Fruit fly (Drosophila melanogaster) whole organism, embryonic: ENCODE data around the gene Eig71Ei.

ENCODE experiments used
- CG11695 ChIP-seq: fragments of 200-800 bp; sonication (Bioruptor generic); IDR thresholded peaks from 3 replicates; pipeline ENCODE4 v1.3.6; 2022; ENCODE audit warnings: missing biosample characterization, missing genetic modification characterization
- CG12659 ChIP-seq: fragments of 200-800 bp; sonication (Bioruptor generic); optimal IDR thresholded peaks from 3 replicates; lab custom pipeline; 2017; ENCODE audit warnings: mild to moderate bottlenecking, missing biosample characterization, missing genetic modification reagents, missing genetic modification characterization
- CG13287 ChIP-seq: fragments of 200-800 bp; sonication (Bioruptor generic); IDR thresholded peaks from 2 replicates; pipeline ENCODE4 v1.3.6; 2022; ENCODE audit warnings: missing biosample characterization, missing genetic modification characterization; ENCODE audit not compliant: partially characterized antibody
- CG13775 ChIP-seq: fragments of 200-800 bp; sonication (Bioruptor generic); optimal IDR thresholded peaks from 3 replicates; lab custom pipeline; 2017; ENCODE audit warnings: missing biosample characterization, mild to moderate bottlenecking, missing genetic modification characterization
- CG14441 ChIP-seq: fragments of 200-800 bp; sonication (Bioruptor generic); IDR thresholded peaks from 2 replicates; pipeline ENCODE4 v1.3.6; 2022; ENCODE audit warnings: missing biosample characterization, missing genetic modification characterization
- CG16813 ChIP-seq: fragments of 200-800 bp; sonication (Bioruptor generic); IDR thresholded peaks from 3 replicates; pipeline ENCODE4 v1.3.6; 2022; ENCODE audit warnings: missing biosample characterization, missing genetic modification characterization; ENCODE audit not compliant: partially characterized antibody
- CG17359 ChIP-seq: fragments of 200-800 bp; sonication (Bioruptor generic); optimal IDR thresholded peaks from 3 replicates; lab custom pipeline; 2018; ENCODE audit warnings: missing biosample characterization, mild to moderate bottlenecking, missing genetic modification characterization, moderate library complexity
- CG17568 ChIP-seq: fragments of 200-800 bp; sonication (Bioruptor generic); optimal IDR thresholded peaks from 2 replicates; lab custom pipeline; 2018; ENCODE audit warnings: missing biosample characterization, mild to moderate bottlenecking, missing genetic modification characterization, moderate library complexity
- CG18011 ChIP-seq: fragments of 200-800 bp; sonication (Bioruptor generic); optimal IDR thresholded peaks from 2 replicates; lab custom pipeline; 2017; ENCODE audit warnings: missing biosample characterization, missing genetic modification characterization, mild to moderate bottlenecking, moderate library complexity, missing genotype
- CG2116 ChIP-seq: fragments of 200-800 bp; sonication (Bioruptor generic); optimal IDR thresholded peaks from 3 replicates; lab custom pipeline; 2018; ENCODE audit warnings: missing biosample characterization, mild to moderate bottlenecking, missing genetic modification characterization
- CG6765 ChIP-seq: fragments of 200-800 bp; sonication (Bioruptor generic); optimal IDR thresholded peaks from 3 replicates; lab custom pipeline; 2017; ENCODE audit warnings: missing biosample characterization, mild to moderate bottlenecking, missing genetic modification characterization
- CG6791 ChIP-seq: fragments of 200-800 bp; sonication (Bioruptor generic); IDR thresholded peaks from 3 replicates; pipeline ENCODE4 v1.3.6; 2022; ENCODE audit warnings: missing biosample characterization, missing genetic modification characterization; ENCODE audit not compliant: partially characterized antibody
- CG6813 ChIP-seq: fragments of 200-800 bp; sonication (Bioruptor generic); optimal IDR thresholded peaks from 2 replicates; lab custom pipeline; 2017; ENCODE audit warnings: missing biosample characterization, missing genetic modification characterization, mild to moderate bottlenecking, moderate library complexity, missing genetic modification reagents
- CG7745 ChIP-seq: fragments of 200-800 bp; sonication (Bioruptor generic); optimal IDR thresholded peaks from 2 replicates; lab custom pipeline; 2018; ENCODE audit warnings: missing biosample characterization, mild to moderate bottlenecking, missing genetic modification characterization, moderate library complexity
- CG7987 ChIP-seq: fragments of 200-800 bp; sonication (Bioruptor generic); optimal IDR thresholded peaks from 2 replicates; lab custom pipeline; 2018; ENCODE audit warnings: missing biosample characterization, mild to moderate bottlenecking, missing genetic modification characterization, moderate library complexity
- Chrac-16 ChIP-seq: fragments of 200-800 bp; sonication (Bioruptor generic); optimal IDR thresholded peaks from 3 replicates; lab custom pipeline; 2016; ENCODE audit warnings: missing biosample characterization, missing genetic modification characterization
- Dp ChIP-seq: fragments of 200-800 bp; sonication (Bioruptor generic); optimal IDR thresholded peaks from 2 replicates; lab custom pipeline; 2018; ENCODE audit warnings: missing biosample characterization, mild to moderate bottlenecking, missing genetic modification characterization, moderate library complexity
- Fer1 ChIP-seq: fragments of 200-800 bp; sonication (Bioruptor generic); optimal IDR thresholded peaks from 2 replicates; lab custom pipeline; 2017; ENCODE audit warnings: missing biosample characterization, mild to moderate bottlenecking, missing genetic modification characterization
- Opbp ChIP-seq: fragments of 200-800 bp; sonication (Bioruptor generic); IDR thresholded peaks from 3 replicates; pipeline ENCODE4 v1.3.6; 2022; ENCODE audit warnings: missing biosample characterization, missing genetic modification characterization; ENCODE audit not compliant: partially characterized antibody
- PHDP ChIP-seq: fragments of 200-800 bp; sonication (Bioruptor generic); optimal IDR thresholded peaks from 3 replicates; lab custom pipeline; 2018; ENCODE audit warnings: missing biosample characterization, mild to moderate bottlenecking, missing genetic modification characterization, moderate library complexity
- Ravus ChIP-seq: fragments of 200-800 bp; sonication (Bioruptor generic); IDR thresholded peaks from 2 replicates; pipeline ENCODE4 v1.3.6; 2022; ENCODE audit warnings: missing biosample characterization, missing genetic modification characterization
- Rfx ChIP-seq: fragments of 200-800 bp; sonication (Bioruptor generic); IDR thresholded peaks from 2 replicates; pipeline ENCODE4 v1.3.6; 2022; ENCODE audit warnings: missing biosample characterization, missing genetic modification characterization
- Scr ChIP-seq: fragments of 200-800 bp; sonication (Bioruptor generic); IDR thresholded peaks from 2 replicates; pipeline ENCODE4 v1.3.6; 2022; ENCODE audit warnings: missing biosample characterization, missing genetic modification characterization; ENCODE audit not compliant: partially characterized antibody
- Sin3A ChIP-seq: fragments of >200 bp; optimal IDR thresholded peaks from 2 replicates; lab custom pipeline; 2018
- Sry-δ ChIP-seq: fragments of 200-800 bp; sonication (Bioruptor generic); optimal IDR thresholded peaks from 2 replicates; lab custom pipeline; 2016; ENCODE audit warnings: missing biosample characterization, missing genetic modification characterization
- TFAM ChIP-seq: fragments of 200-800 bp; sonication (Bioruptor generic); optimal IDR thresholded peaks from 2 replicates; lab custom pipeline; 2017; ENCODE audit warnings: missing biosample characterization, missing genetic modification characterization, inconsistent platforms
- amos ChIP-seq: fragments of 200-800 bp; sonication (Bioruptor generic); IDR thresholded peaks from 2 replicates; pipeline ENCODE4 v1.3.6; 2022; ENCODE audit warnings: missing biosample characterization, missing genetic modification characterization; ENCODE audit not compliant: partially characterized antibody
- bcd ChIP-seq: fragments of 200-800 bp; sonication (Bioruptor generic); optimal IDR thresholded peaks from 2 replicates; lab custom pipeline; 2017; ENCODE audit warnings: missing biosample characterization, mild to moderate bottlenecking, missing genetic modification characterization
- cad ChIP-seq: fragments of >200 bp; optimal IDR thresholded peaks from 2 replicates; lab custom pipeline; 2017; ENCODE audit warnings: missing biosample characterization, missing genetic modification characterization
- crc ChIP-seq: fragments of 200-800 bp; sonication (Bioruptor generic); optimal IDR thresholded peaks from 2 replicates; lab custom pipeline; 2016; ENCODE audit warnings: missing biosample characterization, missing genetic modification characterization
- emc ChIP-seq: fragments of 200-800 bp; sonication (Bioruptor generic); optimal IDR thresholded peaks from 2 replicates; lab custom pipeline; 2016; ENCODE audit warnings: missing biosample characterization, missing genetic modification characterization
- gcm ChIP-seq: fragments of 200-800 bp; sonication (Bioruptor generic); optimal IDR thresholded peaks from 2 replicates; lab custom pipeline; 2019; ENCODE audit warnings: missing biosample characterization, mild to moderate bottlenecking, missing genetic modification characterization, moderate library complexity
- hkb ChIP-seq, 2 experiments: fragments of 200-800 bp in 1 of 2; fragments of >200 bp in 1 of 2; sonication (Bioruptor generic) in 1 of 2; IDR thresholded peaks in 1 of 2; optimal IDR thresholded peaks in 1 of 2; 2 replicates each; pipeline versions ENCODE4 v1.3.6 to Lab custom; 2017 to 2022; ENCODE audit warnings: missing biosample characterization in 1 of 2, missing genetic modification characterization in 1 of 2
- hth ChIP-seq: fragments of >200 bp; optimal IDR thresholded peaks from 2 replicates; lab custom pipeline; 2017; ENCODE audit warnings: inconsistent platforms
- mirr ChIP-seq: fragments of 200-800 bp; sonication (Bioruptor generic); optimal IDR thresholded peaks from 3 replicates; lab custom pipeline; 2018; ENCODE audit warnings: missing biosample characterization, mild to moderate bottlenecking, missing genetic modification characterization
- odd ChIP-seq: fragments of 200-800 bp; sonication (Bioruptor generic); optimal IDR thresholded peaks from 2 replicates; lab custom pipeline; 2017; ENCODE audit warnings: missing biosample characterization, mild to moderate bottlenecking, missing genetic modification characterization
- pita ChIP-seq: fragments of 200-800 bp; sonication (Bioruptor generic); optimal IDR thresholded peaks from 2 replicates; lab custom pipeline; 2017; ENCODE audit warnings: missing biosample characterization, mild to moderate bottlenecking, missing genetic modification characterization
- pros ChIP-seq: fragments of 200-800 bp; sonication (Bioruptor generic); optimal IDR thresholded peaks from 3 replicates; lab custom pipeline; 2019; ENCODE audit warnings: missing biosample characterization, mild to moderate bottlenecking, missing genetic modification characterization, moderate library complexity
- pzg ChIP-seq: fragments of 200-800 bp; sonication (Bioruptor generic); optimal IDR thresholded peaks from 3 replicates; lab custom pipeline; 2018; ENCODE audit warnings: missing biosample characterization, mild to moderate bottlenecking, missing genetic modification characterization, moderate library complexity
- ranshi ChIP-seq: fragments of 200-800 bp; sonication (Bioruptor generic); IDR thresholded peaks from 2 replicates; pipeline ENCODE4 v1.3.6; 2022; ENCODE audit warnings: missing biosample characterization, missing genetic modification characterization
- sens ChIP-seq: fragments of 200-800 bp; sonication (Bioruptor generic); peaks from one replicate; lab custom pipeline; 2016; ENCODE audit warnings: missing biosample characterization, missing genetic modification characterization
- sna ChIP-seq: fragments of 200-800 bp; sonication (Bioruptor generic); IDR thresholded peaks from 2 replicates; pipeline ENCODE4 v1.3.6; 2022; ENCODE audit warnings: missing biosample characterization, missing genetic modification characterization; ENCODE audit not compliant: partially characterized antibody
- so ChIP-seq: fragments of 200-800 bp; sonication (Bioruptor generic); IDR thresholded peaks from 3 replicates; pipeline ENCODE4 v1.3.6; 2022; ENCODE audit warnings: missing biosample characterization, missing genetic modification characterization
- ttk ChIP-seq: fragments of 200-800 bp; sonication (Bioruptor generic); IDR thresholded peaks from 2 replicates; pipeline ENCODE4 v2.1.2; 2022; ENCODE audit warnings: missing biosample characterization, missing genetic modification characterization
- vnd ChIP-seq: fragments of 200-800 bp; sonication (Bioruptor generic); IDR thresholded peaks from 3 replicates; pipeline ENCODE4 v1.3.6; 2022; ENCODE audit warnings: missing biosample characterization, missing genetic modification characterization; ENCODE audit not compliant: partially characterized antibody
- z ChIP-seq: fragments of 200-800 bp; sonication (Bioruptor generic); IDR thresholded peaks from 3 replicates; pipeline ENCODE4 v1.3.6; 2022; ENCODE audit warnings: missing biosample characterization, missing genetic modification characterization
- zen ChIP-seq: fragments of 200-800 bp; sonication (Bioruptor generic); optimal IDR thresholded peaks from 3 replicates; lab custom pipeline; 2018; ENCODE audit warnings: missing biosample characterization, mild to moderate bottlenecking, missing genetic modification characterization, moderate library complexity
- zen2 ChIP-seq: fragments of 200-800 bp; sonication (Bioruptor generic); IDR thresholded peaks from 3 replicates; pipeline ENCODE4 v1.3.6; 2022; ENCODE audit warnings: missing biosample characterization, missing genetic modification characterization; ENCODE audit not compliant: partially characterized antibody

Gene Eig71Ei

dm6 chr3L:15659341-15659740 is at the start of gene Eig71Ei, which contains the start of gene Eig71Eh:
Gene Eig71Ei (plus strand): TSS chr3L:15659707.
Gene Eig71Eh (minus strand): TSS chr3L:15659441.
- TF ChIP-seq Sin3A (no peak), gcm (GFP tag; lab: Kevin White, UChicago) (no peak), ranshi (GFP tag; lab: Robert Waterston, UW) (no peak), CG12659 (GFP tag; lab: Kevin White, UChicago) (no peak), sens (peak; percentile 48), emc (GFP tag; lab: Kevin White, UChicago) (no peak), CG6813 (GFP tag; lab: Kevin White, UChicago) (no peak)

- TF ChIP-seq Ravus (GFP tag; lab: Robert Waterston, UW) (no peak), pros (GFP tag; lab: Kevin White, UChicago) (no peak), so (GFP tag; lab: Robert Waterston, UW) (no peak), CG6765 (GFP tag; lab: Kevin White, UChicago) (no peak), CG14441 (no peak), CG17359 (tag; lab: Kevin White, UChicago) (no peak), Fer1 (peak; percentile 16), z (GFP tag; lab: Robert Waterston, UW) (no peak), CG6791 (GFP tag; lab: Robert Waterston, UW) (peak; percentile 88), Scr (GFP tag; lab: Robert Waterston, UW) (peak; percentile 89), CG7745 (tag; lab: Kevin White, UChicago) (peak; percentile 96), CG18011 (no peak), CG17568 (GFP tag; lab: Kevin White, UChicago) (no peak), Sry-δ (GFP tag; lab: Kevin White, UChicago) (peak; percentile 73), pzg (GFP tag; lab: Kevin White, UChicago) (peak; percentile 81), Opbp (GFP tag; lab: Robert Waterston, UW) (peak; percentile 88), mirr (no peak), Rfx (GFP tag; lab: Robert Waterston, UW) (no peak), amos (GFP tag; lab: Robert Waterston, UW) (peak; percentile 92), CG7987 (GFP tag; lab: Kevin White, UChicago) (no peak), PHDP (tag; lab: Kevin White, UChicago) (no peak), CG11695 (GFP tag; lab: Robert Waterston, UW) (no peak), odd (GFP tag; lab: Kevin White, UChicago) (no peak), hkb (optimal IDR thresholded peaks at IDR 0.05; lab: Kevin White, UChicago) (no peak), hkb (GFP tag; IDR thresholded peaks at IDR 0.05; lab: Robert Waterston, UW) (no peak), bcd (GFP tag; lab: Kevin White, UChicago) (no peak), CG16813 (GFP tag; lab: Robert Waterston, UW) (peak; percentile 77), crc (GFP tag; lab: Kevin White, UChicago) (no peak), CG2116 (peak; percentile 76), cad (GFP tag; lab: Kevin White, UChicago) (no peak), zen (tag; lab: Kevin White, UChicago) (peak; percentile 77), zen2 (GFP tag; lab: Robert Waterston, UW) (peak; percentile 93), ttk (GFP tag; lab: Robert Waterston, UW) (no peak), CG13287 (peak; percentile 97), CG13775 (GFP tag; lab: Kevin White, UChicago) (no peak), Dp (GFP tag; lab: Kevin White, UChicago) (peak; percentile 93), vnd (peak; percentile 83), sna (GFP tag; lab: Robert Waterston, UW) (peak; percentile 81), Sin3A (no peak), Chrac-16 (GFP tag; lab: Kevin White, UChicago) (no peak), hth (lab: Kevin White, UChicago) (no peak), pita (GFP tag; lab: Kevin White, UChicago) (no peak), TFAM (GFP tag; lab: Kevin White, UChicago) (no peak)
These were observed 49.4 kb upstream of the Eig71Ei start, which contains the start of gene CG7650 for dm6 chr3L:15610109-15610508. Gene CG7650 (minus strand): TSS chr3L:15610386.
